Fruit fly (Drosophila melanogaster) whole organism, wandering third instar larva: Measurements from ENCODE around the gene CG3106.

ENCODE experiments used
- Hnf4 ChIP-seq: fragments of 200-800 bp; sonication (Bioruptor generic); optimal IDR thresholded peaks from 2 replicates; lab custom pipeline; 2016; ENCODE audit warnings: missing biosample characterization, mild to moderate bottlenecking, missing genetic modification characterization
- Myc ChIP-seq: fragments of >200 bp; optimal IDR thresholded peaks from 2 replicates; lab custom pipeline; 2017
- pan ChIP-seq: fragments of >200 bp; optimal IDR thresholded peaks from 2 replicates; lab custom pipeline; 2017
- psq ChIP-seq: fragments of 200-800 bp; sonication (Bioruptor generic); optimal IDR thresholded peaks from 3 replicates; lab custom pipeline; 2017; ENCODE audit warnings: missing biosample characterization, mild to moderate bottlenecking, missing genetic modification characterization, moderate library complexity
- usp ChIP-seq: fragments of >200 bp; optimal IDR thresholded peaks from 2 replicates; lab custom pipeline; 2017; ENCODE audit warnings: missing biosample characterization, missing genetic modification characterization

- TF ChIP-seq Myc (lab: Kevin White, UChicago) = no peak
- no peak for TF ChIP-seq usp (GFP tag; lab: Kevin White, UChicago)
- no peak for TF ChIP-seq Hnf4 (GFP tag; lab: Kevin White, UChicago)
- TF ChIP-seq psq (GFP tag; lab: Kevin White, UChicago) = no peak
- no peak for TF ChIP-seq pan
Observed at dm6 chrX:9617598-9618076, 45.1 kb downstream of the CG3106 start.
